Fruit fly (Drosophila melanogaster): ENCODE measurements around the gene prage.
A peak's percentile ranks its signal among the peaks of the same experiment; 100 is the strongest.

prage gene

dm6 chrX:1854070-1854469, 80.6 kb downstream of the prage start (continued):
- TF ChIP-seq chinmo (GFP tag; IDR thresholded peaks at IDR 0.05; ENCODE audit: partially characterized antibody), result no peak
- TF ChIP-seq CG1832 (GFP tag; optimal IDR thresholded peaks at IDR 0.05), result peak; percentile 30
- TF ChIP-seq Mes4 (GFP tag; optimal IDR thresholded peaks at IDR 0.05), result peak; percentile 49
- no peak for TF ChIP-seq ken (GFP tag; IDR thresholded peaks at IDR 0.05)
- peak; percentile 60; the same call in 1 of the 2 replicates for TF ChIP-seq wdn (GFP tag; IDR thresholded peaks at IDR 0.05)
- TF ChIP-seq Hr51 (GFP tag; optimal IDR thresholded peaks at IDR 0.05), result peak; percentile 8 to 73
- TF ChIP-seq sob (GFP tag; IDR thresholded peaks at IDR 0.05), result peak; percentile 85
- TF ChIP-seq CG30403 (GFP tag; optimal IDR thresholded peaks at IDR 0.05), result peak; percentile 8
- TF ChIP-seq z (GFP tag; IDR thresholded peaks at IDR 0.05), result 0 out of 3 replicates have a peak, but pooled peaks have one; percentile 41
- TF ChIP-seq NC2β (GFP tag; optimal IDR thresholded peaks at IDR 0.05), result no peak
- TF ChIP-seq Rx (GFP tag; IDR thresholded peaks at IDR 0.05), result no peak
- TF ChIP-seq yki (optimal IDR thresholded peaks at IDR 0.05), result no peak
- peak; percentile 57; the same call in 2 of the 3 replicates for TF ChIP-seq ase (GFP tag; IDR thresholded peaks at IDR 0.05)
- peak; percentile 43 for TF ChIP-seq CG18011 (GFP tag; optimal IDR thresholded peaks at IDR 0.05)
- TF ChIP-seq Six4 (GFP tag; optimal IDR thresholded peaks at IDR 0.05), result no peak
- TF ChIP-seq Mad (GFP tag; optimal IDR thresholded peaks at IDR 0.05), result no peak
- peak; percentile 66; the same call in 1 of the 2 replicates for TF ChIP-seq ham (GFP tag; IDR thresholded peaks at IDR 0.05)
- TF ChIP-seq kay (GFP tag; optimal IDR thresholded peaks at IDR 0.05), result peak; percentile 10
- TF ChIP-seq CG32767 (GFP tag; IDR thresholded peaks at IDR 0.05), result 0 out of 2 replicates have a peak, but pooled peaks have one; percentile 51

- TF ChIP-seq Oaz (GFP tag; IDR thresholded peaks at IDR 0.05) (no peak), Ets65A (GFP tag) (peak; percentile 62), Pdp1 (GFP tag; optimal IDR thresholded peaks at IDR 0.05) (peak in 1 of 2 experiments; percentile 65), mld (GFP tag; IDR thresholded peaks at IDR 0.05; ENCODE audit: partially characterized antibody) (no peak)
Measured at dm6 chrX:1854873-1855272, 81.4 kb downstream of the prage start.

DNA sequence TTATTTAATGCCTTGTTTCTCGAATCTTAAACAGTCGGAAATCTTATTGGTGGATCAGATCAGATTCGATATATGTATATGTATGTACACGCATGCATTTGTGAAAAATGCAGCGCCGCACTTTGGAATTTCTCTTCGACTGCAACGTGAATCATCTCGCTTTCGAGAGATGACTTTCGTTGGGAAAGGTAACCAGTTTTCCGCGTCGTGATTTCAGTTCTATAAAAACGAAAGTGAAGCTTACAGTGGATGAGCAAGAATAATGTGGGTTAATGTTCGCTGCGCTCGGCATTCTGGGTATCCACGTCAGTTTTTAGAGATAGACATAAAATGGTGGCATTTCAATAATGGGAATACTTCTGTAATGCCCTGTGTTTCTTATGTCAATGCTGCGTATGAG, 83.1 kb downstream of the prage start:
- TF ChIP-seq CG17361 (GFP tag; IDR thresholded peaks at IDR 0.05) (no peak), tna (GFP tag; IDR thresholded peaks at IDR 0.05; ENCODE audit: partially characterized antibody) (no peak), CG3065 (GFP tag; optimal IDR thresholded peaks at IDR 0.05) (no peak), Blimp-1 (GFP tag; optimal IDR thresholded peaks at IDR 0.05) (peak; percentile 99), CG8281 (tag; optimal IDR thresholded peaks at IDR 0.05) (no peak)

DNA sequence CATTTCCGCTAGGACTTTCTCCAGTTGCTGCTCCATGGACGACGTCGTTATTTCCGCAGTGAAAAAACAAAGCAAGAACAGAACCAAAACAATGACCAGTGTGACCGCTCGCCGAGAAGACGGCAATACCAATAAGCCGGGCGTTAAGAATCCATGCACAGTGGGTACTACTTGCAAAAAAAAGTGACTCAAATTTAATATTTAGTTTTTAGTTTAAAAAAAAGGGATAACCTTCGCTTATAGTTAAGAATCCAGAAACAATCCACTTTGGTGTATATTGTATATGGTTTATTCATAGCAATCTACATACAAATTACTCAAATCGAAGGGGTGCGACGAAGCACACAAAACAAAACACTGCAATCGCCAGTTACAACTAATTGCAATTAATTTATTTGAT, 85.3 kb downstream of the prage start, which contains the start of gene Lamtor5:
Gene Lamtor5 (minus strand): TSS at position 105 of the 400 bp plus-strand sequence.
- TF ChIP-seq CG7839 (tag; optimal IDR thresholded peaks at IDR 0.05) (peak; percentile 56), dan (GFP tag; IDR thresholded peaks at IDR 0.05) (no peak), CG9215 (GFP tag; IDR thresholded peaks at IDR 0.05) (no peak), Six4 (GFP tag; optimal IDR thresholded peaks at IDR 0.05) (no peak), CG6175 (GFP tag; IDR thresholded peaks at IDR 0.05) (0 out of 3 replicates have a peak, but pooled peaks have one; percentile 10), CG15269 (tag; optimal IDR thresholded peaks at IDR 0.05) (peak; percentile 45), inv (GFP tag; IDR thresholded peaks at IDR 0.05; ENCODE audit: partially characterized antibody) (no peak), maf-S (GFP tag; optimal IDR thresholded peaks at IDR 0.05) (no peak), sim (GFP tag; IDR thresholded peaks at IDR 0.05) (no peak), bbx (GFP tag; IDR thresholded peaks at IDR 0.05; ENCODE audit: partially characterized antibody) (0 out of 2 replicates have a peak, but pooled peaks have one; percentile 28), CG5953 (GFP tag; IDR thresholded peaks at IDR 0.05) (peak; percentile 36; the same call in 1 of the 2 replicates), unc-4 (GFP tag; IDR thresholded peaks at IDR 0.05; ENCODE audit: partially characterized antibody) (no peak), kah (GFP tag; optimal IDR thresholded peaks at IDR 0.05) (no peak), hb (GFP tag; IDR thresholded peaks at IDR 0.05; ENCODE audit: partially characterized antibody) (no peak), nmo (GFP tag; optimal IDR thresholded peaks at IDR 0.05) (peak; percentile 34), tx (GFP tag; optimal IDR thresholded peaks at IDR 0.05) (no peak), Hsf (GFP tag; optimal IDR thresholded peaks at IDR 0.05) (peak; percentile 32), CG17829 (tag; optimal IDR thresholded peaks at IDR 0.05) (peak; percentile 56), Dp (GFP tag; optimal IDR thresholded peaks at IDR 0.05) (no peak), CG2712 (tag; optimal IDR thresholded peaks at IDR 0.05) (peak; percentile 58), CG2120 (GFP tag; optimal IDR thresholded peaks at IDR 0.05) (peak; percentile 71)

Measured in whole organism, embryonic.